Worm (Caenorhabditis elegans): ENCODE measurements around the gene fbxa-111.

The fbxa-111 gene

DNA sequence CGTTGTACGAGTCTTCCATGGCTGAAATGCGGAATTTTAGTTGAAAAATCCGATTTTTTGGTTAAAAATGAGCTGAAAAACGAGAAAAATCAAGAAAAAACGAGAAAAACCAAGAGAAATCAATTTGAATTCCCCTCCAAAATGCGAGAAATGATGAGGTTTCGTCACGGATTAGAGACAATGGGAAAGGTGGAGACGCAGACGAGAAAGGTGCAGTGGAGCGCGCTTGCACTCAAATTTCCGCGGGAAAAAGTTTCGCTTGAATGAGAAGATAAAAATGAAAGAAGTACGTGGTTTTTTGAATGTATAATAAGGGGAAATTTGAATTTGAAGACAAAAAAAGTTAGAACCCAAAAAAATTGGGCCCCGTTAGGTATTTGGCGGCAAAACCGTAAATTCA lies 16.1 kb upstream of the fbxa-111 start, which contains the start of gene efl-1 (continued):
- TF ChIP-seq daf-16 (GFP tag; optimal IDR thresholded peaks at IDR 0.05): peak in 1 of 2 experiments; percentile 25
- peak; percentile 31 for TF ChIP-seq daf-16 (tag; optimal IDR thresholded peaks at IDR 0.05)
- TF ChIP-seq nhr-237 (tag; optimal IDR thresholded peaks at IDR 0.05): no peak
- TF ChIP-seq lin-29 (GFP tag; IDR thresholded peaks at IDR 0.05): peak; percentile 57; the same call in 1 of the 2 replicates
- no peak for TF ChIP-seq tra-1 (GFP tag; IDR thresholded peaks at IDR 0.05)
- no peak for TF ChIP-seq Y5F2A.4 (GFP tag; optimal IDR thresholded peaks at IDR 0.05)
- TF ChIP-seq lir-3 (tag; optimal IDR thresholded peaks at IDR 0.05): no peak
- TF ChIP-seq zip-2 (tag; optimal IDR thresholded peaks at IDR 0.05): no peak
- TF ChIP-seq lim-7 (GFP tag; IDR thresholded peaks at IDR 0.05): no peak
- peak; percentile 89 for TF ChIP-seq hlh-30 (tag; optimal IDR thresholded peaks at IDR 0.05; ENCODE audit: insufficient read depth)
- TF ChIP-seq lin-13 (GFP tag; optimal IDR thresholded peaks at IDR 0.05): peak; percentile 71
- TF ChIP-seq ceh-28 (tag; optimal IDR thresholded peaks at IDR 0.05): no peak
- no peak for TF ChIP-seq hif-1 (tag; optimal IDR thresholded peaks at IDR 0.05)
- TF ChIP-seq php-3 (GFP tag; IDR thresholded peaks at IDR 0.05): no peak
- no peak; the same call in none of the 2 replicates for TF ChIP-seq dmd-6 (GFP tag; IDR thresholded peaks at IDR 0.05)
- peak; percentile 77 for TF ChIP-seq snpc-4 (tag; optimal IDR thresholded peaks at IDR 0.05)
- TF ChIP-seq egl-43 (GFP tag; IDR thresholded peaks at IDR 0.05): peak; percentile 51; the same call in 1 of the 2 replicates
- TF ChIP-seq skn-1 (tag; optimal IDR thresholded peaks at IDR 0.05): no peak
- no peak; the same call in 1 of the 2 replicates for TF ChIP-seq T26A8.4 (GFP tag; IDR thresholded peaks at IDR 0.05)
- TF ChIP-seq mdl-1 (tag; optimal IDR thresholded peaks at IDR 0.05): peak in 1 of 2 experiments; percentile 37
- TF ChIP-seq dmd-8 (GFP tag; IDR thresholded peaks at IDR 0.05): no peak
- TF ChIP-seq nhr-6 (tag; optimal IDR thresholded peaks at IDR 0.05): peak; percentile 94
- TF ChIP-seq madf-5 (GFP tag; IDR thresholded peaks at IDR 0.05): no peak
- peak; percentile 87 for TF ChIP-seq nhr-77 (tag; optimal IDR thresholded peaks at IDR 0.05)
- no peak for TF ChIP-seq daf-8 (GFP tag; IDR thresholded peaks at IDR 0.05)
- peak; percentile 94 for TF ChIP-seq mes-2 (tag; optimal IDR thresholded peaks at IDR 0.05; ENCODE audit: poor library complexity, severe bottlenecking)
- peak; percentile 66 for TF ChIP-seq ama-1 (optimal IDR thresholded peaks at IDR 0.05)
- TF ChIP-seq mxl-3 (GFP tag; optimal IDR thresholded peaks at IDR 0.05): no peak
- no peak for TF ChIP-seq nhr-10 (tag; optimal IDR thresholded peaks at IDR 0.05)
- TF ChIP-seq nhr-42 (GFP tag; IDR thresholded peaks at IDR 0.05): peak; percentile 38; the same call in 1 of the 2 replicates
- no peak for TF ChIP-seq unc-39 (tag; optimal IDR thresholded peaks at IDR 0.05)
- TF ChIP-seq attf-4 (tag; optimal IDR thresholded peaks at IDR 0.05): no peak
- TF ChIP-seq nhr-76 (tag; optimal IDR thresholded peaks at IDR 0.05): peak; percentile 4
- TF ChIP-seq zag-1 (tag; optimal IDR thresholded peaks at IDR 0.05): no peak
- 0 out of 2 replicates have a peak, but pooled peaks have one; percentile 64 for TF ChIP-seq arid-1 (GFP tag; conservative IDR thresholded peaks at IDR 0.05)

ce11 chrV:16958975-16959374 lies 9.5 kb upstream of the fbxa-111 start:
- no peak for TF ChIP-seq nhr-42 (GFP tag; IDR thresholded peaks at IDR 0.05)
- TF ChIP-seq unc-62 (GFP tag; optimal IDR thresholded peaks at IDR 0.05 in 1 of 2): peak in 1 of 2 experiments; percentile 30
- TF ChIP-seq unc-62 (tag; optimal IDR thresholded peaks at IDR 0.05): no peak

- TF ChIP-seq mes-2 (tag; optimal IDR thresholded peaks at IDR 0.05; ENCODE audit: poor library complexity, severe bottlenecking) (no peak), snpc-4 (tag; optimal IDR thresholded peaks at IDR 0.05) (no peak), unc-39 (tag; optimal IDR thresholded peaks at IDR 0.05) (no peak), lsy-2 (tag; optimal IDR thresholded peaks at IDR 0.05) (no peak), aly-2 (tag; optimal IDR thresholded peaks at IDR 0.05) (no peak), nhr-10 (tag; optimal IDR thresholded peaks at IDR 0.05) (no peak), ctbp-1 (GFP tag; IDR thresholded peaks at IDR 0.05) (no peak), nhr-25 (tag; optimal IDR thresholded peaks at IDR 0.05; ENCODE audit: borderline replicate concordance, insufficient read depth) (no peak), rbr-2 (tag; optimal IDR thresholded peaks at IDR 0.05) (no peak), php-3 (GFP tag; IDR thresholded peaks at IDR 0.05) (no peak), R02D3.7 (tag; optimal IDR thresholded peaks at IDR 0.05) (no peak), tra-1 (GFP tag; IDR thresholded peaks at IDR 0.05) (no peak), fos-1 (tag; optimal IDR thresholded peaks at IDR 0.05) (no peak), dmd-8 (GFP tag; IDR thresholded peaks at IDR 0.05) (no peak), ZK337.2 (GFP tag; IDR thresholded peaks at IDR 0.05) (no peak), fkh-10 (GFP tag; optimal IDR thresholded peaks at IDR 0.05) (no peak), D1046.2 (GFP tag; IDR thresholded peaks at IDR 0.05) (no peak), daf-12 (tag; optimal IDR thresholded peaks at IDR 0.05) (no peak), ceh-20 (GFP tag; IDR thresholded peaks at IDR 0.05) (no peak), nhr-102 (tag; optimal IDR thresholded peaks at IDR 0.05) (no peak)
These were observed 6.7 kb upstream of the fbxa-111 start, which contains the start of gene clec-239 for ce11 chrV:16956229-16956628. Gene clec-239, plus strand, starts transcription at chrV:16956529.

Measured in whole organism, L4 larva.